Worm (Caenorhabditis elegans): ENCODE results near the gene T22G5.1.

ce11 chrV:13872895-13873294 is 3.7 kb upstream of the T22G5.1 start, which contains the start of gene cpt-5:
- no peak for TF ChIP-seq lin-13 (GFP tag; optimal IDR thresholded peaks at IDR 0.05)
- no peak for TF ChIP-seq sox-4 (tag; optimal IDR thresholded peaks at IDR 0.05)
- no peak for TF ChIP-seq elt-2 (tag; optimal IDR thresholded peaks at IDR 0.05)
- TF ChIP-seq nhr-11 (tag; optimal IDR thresholded peaks at IDR 0.05) = no peak
- no peak for TF ChIP-seq nhr-237 (tag; optimal IDR thresholded peaks at IDR 0.05)

Data from whole organism, L1 larva.